Fruit fly (Drosophila melanogaster): Measurements from ENCODE around the gene rst.

The rst gene

DNA sequence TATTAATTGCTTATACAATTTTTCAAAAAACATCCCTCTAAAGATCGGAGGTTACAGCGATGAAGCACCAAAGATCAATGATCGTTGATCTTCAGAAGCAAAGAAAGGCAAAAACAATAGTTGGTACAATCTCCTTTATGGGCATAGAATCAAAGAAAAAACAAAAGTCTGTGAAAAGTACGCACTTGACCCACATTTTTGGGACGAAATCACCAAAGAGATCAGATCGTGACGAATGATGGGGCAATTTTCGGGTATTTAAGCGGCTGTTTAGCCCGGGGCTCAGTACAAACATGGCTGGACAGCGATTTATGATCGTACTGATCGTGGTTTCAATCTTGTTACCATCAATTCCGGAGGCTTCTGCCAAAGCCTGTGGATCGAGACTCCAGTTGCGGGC is 26.8 kb downstream of the rst start, which contains the start of gene CG17959:
Gene CG17959, plus strand, starts transcription at position 301 of the 400 bp plus-strand sequence.
- TF ChIP-seq dmrt93B (GFP tag; optimal IDR thresholded peaks at IDR 0.05) (no peak), tai (GFP tag; optimal IDR thresholded peaks at IDR 0.05) (no peak), Rel (GFP tag; optimal IDR thresholded peaks at IDR 0.05) (no peak), Rel (tag; optimal IDR thresholded peaks at IDR 0.05) (no peak), h (GFP tag; optimal IDR thresholded peaks at IDR 0.05) (no peak), Dfd (GFP tag; optimal IDR thresholded peaks at IDR 0.05) (no peak), OdsH (GFP tag; optimal IDR thresholded peaks at IDR 0.05) (no peak), Dif (GFP tag; optimal IDR thresholded peaks at IDR 0.05; ENCODE audit: partially characterized antibody) (no peak), CG9705 (GFP tag; optimal IDR thresholded peaks at IDR 0.05) (no peak), dsf (GFP tag; optimal IDR thresholded peaks at IDR 0.05; ENCODE audit: borderline replicate concordance) (no peak), GATAd (GFP tag; optimal IDR thresholded peaks at IDR 0.05) (no peak), br (GFP tag; optimal IDR thresholded peaks at IDR 0.05) (no peak), brk (GFP tag; optimal IDR thresholded peaks at IDR 0.05) (no peak), rgr (GFP tag; optimal IDR thresholded peaks at IDR 0.05) (no peak)

DNA sequence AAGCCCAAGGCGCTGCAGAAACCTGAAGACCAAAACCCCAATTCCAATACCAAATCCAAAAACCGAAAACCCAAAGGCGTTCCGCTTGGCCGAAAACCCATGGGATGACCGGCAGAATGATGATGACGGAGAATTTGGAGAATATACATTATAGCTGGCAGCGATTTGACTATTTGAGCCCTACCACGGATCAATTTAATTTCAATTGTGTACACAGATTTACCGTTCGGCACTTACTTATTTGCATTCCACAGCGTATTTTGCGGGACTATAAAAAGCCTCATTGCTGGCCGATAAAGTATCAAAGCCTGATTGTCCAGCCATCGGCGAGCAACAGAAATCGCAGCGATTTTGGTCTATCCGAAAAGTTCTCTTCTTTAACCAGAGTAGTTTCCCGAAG is 28.5 kb downstream of the rst start, which contains the start of gene CG14423:
Gene CG14423, plus strand, starts transcription at position 301 of the 400 bp plus-strand sequence.
- TF ChIP-seq Hnf4 (GFP tag; optimal IDR thresholded peaks at IDR 0.05) (no peak), Vsx2 (GFP tag; optimal IDR thresholded peaks at IDR 0.05; ENCODE audit: partially characterized antibody) (no peak), fru (GFP tag; optimal IDR thresholded peaks at IDR 0.05) (no peak), woc (GFP tag; optimal IDR thresholded peaks at IDR 0.05) (no peak)

DNA sequence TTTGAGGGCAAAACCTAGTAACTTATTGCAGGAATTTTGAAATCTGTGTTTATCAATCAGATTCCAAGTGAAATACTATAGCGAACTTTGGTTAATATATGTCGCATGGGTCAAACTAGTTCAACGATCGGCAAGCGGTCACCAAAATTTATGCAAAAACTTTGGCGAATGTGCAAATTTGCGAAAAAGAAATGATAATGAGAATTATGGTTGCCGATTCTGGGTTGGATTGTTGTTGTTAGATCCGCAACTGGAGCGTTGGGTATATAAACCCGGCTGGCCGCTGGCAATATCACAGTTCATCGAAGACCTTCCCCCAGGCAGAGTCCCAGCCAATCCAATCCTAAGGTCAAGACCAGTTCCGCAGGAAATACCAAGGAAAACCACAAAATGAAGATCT is 30.5 kb downstream of the rst start, which contains the start of gene CG14422:
Gene CG14422, plus strand, starts transcription at position 301 of the 400 bp plus-strand sequence.
- TF ChIP-seq CG9705 (GFP tag; optimal IDR thresholded peaks at IDR 0.05) (no peak), foxo (GFP tag; optimal IDR thresholded peaks at IDR 0.05) (no peak), Dif (GFP tag; optimal IDR thresholded peaks at IDR 0.05; ENCODE audit: partially characterized antibody) (no peak)

DNA sequence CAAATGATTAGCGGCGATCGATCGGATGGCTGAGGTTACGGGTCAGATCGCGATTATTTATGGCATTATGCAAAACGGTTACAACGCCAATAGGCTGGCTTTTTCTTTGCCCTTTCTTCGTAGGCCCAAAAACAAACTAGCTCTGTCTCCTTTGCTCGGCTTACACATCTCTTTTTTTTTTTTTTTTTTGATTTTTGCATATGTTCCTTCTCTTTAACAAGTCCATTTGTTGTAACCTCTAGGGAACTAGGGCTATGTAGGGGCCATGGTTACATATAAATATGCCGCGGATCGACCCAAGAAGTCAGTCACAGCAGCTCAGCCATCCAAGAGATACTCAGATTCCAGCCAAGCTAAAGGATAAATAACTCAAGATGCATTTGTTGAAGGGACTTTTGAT is 32.5 kb downstream of the rst start, which contains the start of gene CG14421:
Gene CG14421, plus strand, starts transcription at position 301 of the 400 bp plus-strand sequence.
- TF ChIP-seq Dfd (GFP tag; optimal IDR thresholded peaks at IDR 0.05) (no peak), brk (GFP tag; optimal IDR thresholded peaks at IDR 0.05) (no peak), HLH106 (tag; optimal IDR thresholded peaks at IDR 0.05) (no peak), OdsH (GFP tag; optimal IDR thresholded peaks at IDR 0.05) (no peak), ey (GFP tag; optimal IDR thresholded peaks at IDR 0.05) (no peak), CrebA (GFP tag; optimal IDR thresholded peaks at IDR 0.05; ENCODE audit: borderline replicate concordance) (no peak), CG9705 (GFP tag; optimal IDR thresholded peaks at IDR 0.05) (no peak), sv (GFP tag; optimal IDR thresholded peaks at IDR 0.05) (no peak), Mio (GFP tag; optimal IDR thresholded peaks at IDR 0.05) (no peak), psq (GFP tag; optimal IDR thresholded peaks at IDR 0.05) (no peak)

DNA sequence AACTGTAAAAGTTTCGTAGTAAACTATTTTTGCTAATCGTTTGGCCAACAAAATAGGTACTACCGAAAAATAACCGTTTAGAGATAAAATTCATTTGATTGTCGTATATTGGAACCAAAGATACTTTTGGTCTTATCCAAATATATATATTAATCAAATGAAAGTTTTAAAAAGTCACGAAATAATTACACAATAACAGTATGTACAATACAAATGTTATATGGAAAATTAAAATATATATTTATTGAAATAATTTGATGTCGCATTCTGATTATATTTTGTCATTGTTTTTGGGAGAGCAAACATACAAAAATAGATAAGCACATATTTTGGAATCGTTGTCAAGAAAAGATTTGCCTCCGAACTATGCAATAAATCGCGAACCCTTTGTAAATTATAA is 35.1 kb downstream of the rst start, which contains the start of gene CG14420:
Gene CG14420, plus strand, starts transcription at position 301 of the 400 bp plus-strand sequence.
- TF ChIP-seq HLH106 (tag; optimal IDR thresholded peaks at IDR 0.05) (no peak), Mio (GFP tag; optimal IDR thresholded peaks at IDR 0.05) (no peak), dl (GFP tag; optimal IDR thresholded peaks at IDR 0.05; ENCODE audit: insufficient read depth in 1 of 2, partially characterized antibody in 2 of 2) (no peak), sv (GFP tag; optimal IDR thresholded peaks at IDR 0.05) (no peak), OdsH (GFP tag; optimal IDR thresholded peaks at IDR 0.05) (no peak), Rel (GFP tag; optimal IDR thresholded peaks at IDR 0.05) (no peak), Rel (tag; optimal IDR thresholded peaks at IDR 0.05) (no peak), CrebA (GFP tag; optimal IDR thresholded peaks at IDR 0.05; ENCODE audit: borderline replicate concordance) (no peak), GATAd (GFP tag; optimal IDR thresholded peaks at IDR 0.05) (no peak), brk (GFP tag; optimal IDR thresholded peaks at IDR 0.05) (no peak)

DNA sequence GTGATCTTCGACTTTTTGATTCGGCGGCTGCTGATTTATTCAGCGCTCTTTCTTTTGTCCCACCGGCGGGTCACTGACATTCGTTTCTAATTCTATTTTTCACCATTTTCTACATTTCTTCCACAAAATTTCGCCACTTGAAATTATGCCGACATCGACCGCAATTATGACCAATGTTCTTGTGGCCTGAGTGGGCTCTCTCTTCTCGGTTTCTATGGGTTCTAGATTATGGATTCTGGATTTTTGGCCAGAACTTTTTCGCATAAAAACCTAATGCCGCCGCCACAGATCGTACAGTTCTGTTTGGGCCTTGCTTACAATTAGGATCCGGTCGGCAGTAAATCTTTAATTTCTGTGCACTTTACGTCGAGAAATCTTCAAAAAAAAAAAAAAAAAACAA is 36.9 kb downstream of the rst start, which contains the start of gene CG3598:
Gene CG3598, plus strand, starts transcription at position 301 of the 400 bp plus-strand sequence.
- TF ChIP-seq usp (GFP tag; optimal IDR thresholded peaks at IDR 0.05) (no peak), CG32264 (GFP tag; optimal IDR thresholded peaks at IDR 0.05) (no peak), sv (GFP tag; optimal IDR thresholded peaks at IDR 0.05) (no peak), fru (GFP tag; optimal IDR thresholded peaks at IDR 0.05) (no peak), tai (GFP tag; optimal IDR thresholded peaks at IDR 0.05) (no peak), lola (GFP tag; optimal IDR thresholded peaks at IDR 0.05) (no peak), woc (GFP tag; optimal IDR thresholded peaks at IDR 0.05) (no peak), Dfd (GFP tag; optimal IDR thresholded peaks at IDR 0.05) (no peak), Mio (GFP tag; optimal IDR thresholded peaks at IDR 0.05) (no peak)

Data from whole organism, wandering third instar larva.